Worm (Caenorhabditis elegans) whole organism, L1 larva: ENCODE results near the gene Y39C12A.9.

ENCODE experiments used
- egl-27 ChIP-seq, 2 experiments: fragments of 150-350 bp in 1 of 2; sonication (generic microtip); optimal IDR thresholded peaks; 3 replicates each; lab custom pipeline; 2017 to 2018; ENCODE audit warnings: missing biosample characterization in 2 of 2, missing genetic modification characterization in 2 of 2, missing genetic modification reagents in 2 of 2
- fkh-4 ChIP-seq: sonication (generic microtip); optimal IDR thresholded peaks from 2 replicates; lab custom pipeline; 2016; ENCODE audit warnings: missing compliant biosample characterization, missing genetic modification characterization, borderline replicate concordance
- mep-1 ChIP-seq: fragments of 150-350 bp; optimal IDR thresholded peaks from 2 replicates; lab custom pipeline; 2014; ENCODE audit warnings: missing biosample characterization, missing genetic modification characterization
- ztf-11 ChIP-seq, 2 experiments: sonication (generic microtip); optimal IDR thresholded peaks; 2 replicates each; lab custom pipeline; 2016 to 2017; ENCODE audit warnings: missing genetic modification characterization in 2 of 2, missing biosample characterization in 1 of 2, missing compliant biosample characterization in 1 of 2

- TF ChIP-seq mep-1, result no peak
- no peak for TF ChIP-seq ztf-11 (tag; optimal IDR thresholded peaks at IDR 0.05; lab: Kevin White, UChicago)
- TF ChIP-seq fkh-4 (tag; lab: Kevin White, UChicago), result no peak
- no peak for TF ChIP-seq egl-27 (tag; optimal IDR thresholded peaks at IDR 0.05; lab: Kevin White, UChicago)
Observed at ce11 chrIV:12278507-12278906, 19.5 kb upstream of the Y39C12A.9 start, which contains the start of the genes tag-335 and vkmt-1.
